Fruit fly (Drosophila melanogaster) whole organism, prepupa: ENCODE data around the gene CG8500.

Experiments
- CG34406 ChIP-seq: fragments of 200-800 bp; sonication (Bioruptor generic); optimal IDR thresholded peaks from 3 replicates; lab custom pipeline; 2016; ENCODE audit warnings: missing biosample characterization, missing genetic modification characterization
- Ets21C ChIP-seq: fragments of 200-800 bp; sonication (Bioruptor generic); optimal IDR thresholded peaks from 3 replicates; lab custom pipeline; 2016; ENCODE audit warnings: missing biosample characterization, missing genetic modification characterization
- Hr4 ChIP-seq: fragments of 200-800 bp; sonication (Bioruptor generic); optimal IDR thresholded peaks from 3 replicates; lab custom pipeline; 2016; ENCODE audit warnings: missing biosample characterization, missing genetic modification characterization
- Lpt ChIP-seq: fragments of 200-800 bp; sonication (Bioruptor generic); optimal IDR thresholded peaks from 3 replicates; lab custom pipeline; 2016; ENCODE audit warnings: missing biosample characterization, missing genetic modification characterization
- Met ChIP-seq: fragments of 200-800 bp; sonication (Bioruptor generic); optimal IDR thresholded peaks from 3 replicates; lab custom pipeline; 2016; ENCODE audit warnings: missing biosample characterization, missing genetic modification characterization
- OdsH ChIP-seq: fragments of 200-800 bp; sonication (Bioruptor generic); optimal IDR thresholded peaks from 3 replicates; lab custom pipeline; 2016; ENCODE audit warnings: missing biosample characterization, missing genetic modification characterization
- Sox102F ChIP-seq: fragments of 200-800 bp; sonication (Bioruptor generic); optimal IDR thresholded peaks from 2 replicates; lab custom pipeline; 2016; ENCODE audit warnings: missing biosample characterization, mild to moderate bottlenecking, missing genetic modification characterization
- spab ChIP-seq: fragments of 200-800 bp; sonication (Bioruptor generic); optimal IDR thresholded peaks from 2 replicates; lab custom pipeline; 2017; ENCODE audit warnings: missing biosample characterization, mild to moderate bottlenecking, missing genetic modification characterization, missing genetic modification reagents

dm6 chr3R:9816879-9817278 is 32.4 kb downstream of the CG8500 start, which contains the start of gene CG16904:
- no peak for TF ChIP-seq Lpt (GFP tag; lab: Kevin White, UChicago)
- TF ChIP-seq Met (GFP tag; lab: Kevin White, UChicago), result no peak
- no peak for TF ChIP-seq Sox102F (GFP tag; lab: Kevin White, UChicago)
- no peak for TF ChIP-seq Hr4
- TF ChIP-seq Ets21C (GFP tag; lab: Kevin White, UChicago), result no peak
- no peak for TF ChIP-seq OdsH (GFP tag; lab: Kevin White, UChicago)
- no peak for TF ChIP-seq spab (GFP tag; lab: Kevin White, UChicago)
- TF ChIP-seq CG34406 (GFP tag; lab: Kevin White, UChicago), result no peak
